Fruit fly (Drosophila melanogaster) whole organism, embryonic: ENCODE data around the gene Polr3I.

Experiments used
- Adf1 ChIP-seq: fragments of 200-800 bp; sonication (Bioruptor generic); IDR thresholded peaks from 2 replicates; pipeline ENCODE4 v1.3.6; 2022; ENCODE audit warnings: missing biosample characterization, missing genetic modification characterization
- Atf6 ChIP-seq: fragments of 200-800 bp; sonication (Bioruptor generic); IDR thresholded peaks from 2 replicates; pipeline ENCODE4 v1.3.6; 2022; ENCODE audit warnings: missing biosample characterization, missing genetic modification characterization
- BEAF-32 ChIP-seq: fragments of 200-800 bp; sonication (Bioruptor generic); optimal IDR thresholded peaks from 3 replicates; lab custom pipeline; 2017; ENCODE audit warnings: missing biosample characterization, missing genetic modification characterization, mild to moderate bottlenecking, moderate library complexity, missing genetic modification reagents
- CG10543 ChIP-seq: fragments of 200-800 bp; sonication (Bioruptor generic); optimal IDR thresholded peaks from 3 replicates; lab custom pipeline; 2017; ENCODE audit warnings: missing biosample characterization, mild to moderate bottlenecking, missing genetic modification characterization, moderate library complexity
- CG10654 ChIP-seq: fragments of 200-800 bp; sonication (Bioruptor generic); optimal IDR thresholded peaks from 2 replicates; lab custom pipeline; 2016; ENCODE audit warnings: missing biosample characterization, missing genetic modification characterization
- CG11247 ChIP-seq: fragments of 200-800 bp; sonication (Bioruptor generic); IDR thresholded peaks from 2 replicates; pipeline ENCODE4 v1.3.6; 2022; ENCODE audit warnings: missing biosample characterization, missing genetic modification characterization
- CG12299 ChIP-seq: fragments of 200-800 bp; sonication (Bioruptor generic); optimal IDR thresholded peaks from 2 replicates; lab custom pipeline; 2018; ENCODE audit warnings: missing biosample characterization, mild to moderate bottlenecking, missing genetic modification characterization
- CG13775 ChIP-seq: fragments of 200-800 bp; sonication (Bioruptor generic); optimal IDR thresholded peaks from 3 replicates; lab custom pipeline; 2017; ENCODE audit warnings: missing biosample characterization, mild to moderate bottlenecking, missing genetic modification characterization
- CG13894 ChIP-seq: fragments of 200-800 bp; sonication (Bioruptor generic); optimal IDR thresholded peaks from 3 replicates; lab custom pipeline; 2018; ENCODE audit warnings: missing biosample characterization, mild to moderate bottlenecking, missing genetic modification characterization, moderate library complexity
- CG14667 ChIP-seq: fragments of 200-800 bp; sonication (Bioruptor generic); IDR thresholded peaks from 2 replicates; pipeline ENCODE4 v1.3.6; 2022; ENCODE audit warnings: missing biosample characterization, missing genetic modification characterization
- CG1602 ChIP-seq: fragments of 200-800 bp; sonication (Bioruptor generic); optimal IDR thresholded peaks from 3 replicates; lab custom pipeline; 2016; ENCODE audit warnings: missing biosample characterization, missing genetic modification characterization
- CG16779 ChIP-seq: fragments of 200-800 bp; sonication (Bioruptor generic); IDR thresholded peaks from 2 replicates; pipeline ENCODE4 v1.3.6; 2022; ENCODE audit warnings: missing biosample characterization, missing genetic modification characterization
- CG3407 ChIP-seq: fragments of 200-800 bp; sonication (Bioruptor generic); optimal IDR thresholded peaks from 2 replicates; lab custom pipeline; 2018; ENCODE audit warnings: missing biosample characterization, mild to moderate bottlenecking, missing genetic modification characterization
- CG42726 ChIP-seq: fragments of 200-800 bp; sonication (Bioruptor generic); IDR thresholded peaks from 2 replicates; pipeline ENCODE4 v1.3.6; 2022; ENCODE audit warnings: missing biosample characterization, missing genetic modification characterization; ENCODE audit not compliant: partially characterized antibody
- CG5245 ChIP-seq: fragments of 200-800 bp; sonication (Bioruptor generic); optimal IDR thresholded peaks from 3 replicates; lab custom pipeline; 2016; ENCODE audit warnings: missing biosample characterization, missing genetic modification characterization
- CG6254 ChIP-seq: fragments of 200-800 bp; sonication (Bioruptor generic); optimal IDR thresholded peaks from 3 replicates; lab custom pipeline; 2017; ENCODE audit warnings: mild to moderate bottlenecking, missing biosample characterization, missing genetic modification reagents, missing genetic modification characterization
- CG7357 ChIP-seq: fragments of 200-800 bp; sonication (Bioruptor generic); IDR thresholded peaks from 3 replicates; pipeline ENCODE4 v1.3.6; 2022; ENCODE audit warnings: missing biosample characterization, missing genetic modification characterization
- CG8281 ChIP-seq: fragments of 200-800 bp; sonication (Bioruptor generic); optimal IDR thresholded peaks from 2 replicates; lab custom pipeline; 2018; ENCODE audit warnings: missing biosample characterization, mild to moderate bottlenecking, missing genetic modification characterization, moderate library complexity
- CG8290 ChIP-seq, 3 experiments: fragments of 200-800 bp; sonication (Bioruptor generic); optimal IDR thresholded peaks; 2 replicates each; lab custom pipeline; 2016 to 2019; ENCODE audit warnings: missing biosample characterization in 3 of 3, missing genetic modification characterization in 3 of 3, mild to moderate bottlenecking in 2 of 3, moderate library complexity in 1 of 3
- CHES-1-like ChIP-seq: fragments of 200-800 bp; sonication (Bioruptor generic); optimal IDR thresholded peaks from 2 replicates; lab custom pipeline; 2016; ENCODE audit warnings: missing biosample characterization, missing genetic modification characterization
- Dp ChIP-seq: fragments of 200-800 bp; sonication (Bioruptor generic); optimal IDR thresholded peaks from 2 replicates; lab custom pipeline; 2018; ENCODE audit warnings: missing biosample characterization, mild to moderate bottlenecking, missing genetic modification characterization, moderate library complexity
- HHEX ChIP-seq: fragments of 200-800 bp; sonication (Bioruptor generic); optimal IDR thresholded peaks from 3 replicates; lab custom pipeline; 2017; ENCODE audit warnings: missing biosample characterization, mild to moderate bottlenecking, missing genetic modification characterization, missing genetic modification reagents
- HLHmδ ChIP-seq: fragments of 200-800 bp; sonication (Bioruptor generic); optimal IDR thresholded peaks from 2 replicates; lab custom pipeline; 2018; ENCODE audit warnings: missing biosample characterization, mild to moderate bottlenecking, missing genetic modification characterization, moderate library complexity
- Lim3 ChIP-seq: fragments of 200-800 bp; sonication (Bioruptor generic); IDR thresholded peaks from 2 replicates; pipeline ENCODE4 v1.3.6; 2022; ENCODE audit warnings: missing biosample characterization, missing genetic modification characterization
- Lpt ChIP-seq: fragments of >200 bp; optimal IDR thresholded peaks from 2 replicates; lab custom pipeline; 2018; ENCODE audit warnings: missing biosample characterization, missing genetic modification characterization
- Nf-YA ChIP-seq: fragments of 200-800 bp; sonication (Bioruptor generic); IDR thresholded peaks from 2 replicates; pipeline ENCODE4 v1.3.6; 2022; ENCODE audit warnings: missing biosample characterization, missing genetic modification characterization
- Scr ChIP-seq: fragments of 200-800 bp; sonication (Bioruptor generic); IDR thresholded peaks from 2 replicates; pipeline ENCODE4 v1.3.6; 2022; ENCODE audit warnings: missing biosample characterization, missing genetic modification characterization; ENCODE audit not compliant: partially characterized antibody
- Sox100B ChIP-seq: fragments of 200-800 bp; sonication (Bioruptor generic); optimal IDR thresholded peaks from 3 replicates; lab custom pipeline; 2018; ENCODE audit warnings: missing biosample characterization, mild to moderate bottlenecking, missing genetic modification characterization
- ap ChIP-seq: fragments of 200-800 bp; sonication (Bioruptor generic); IDR thresholded peaks from 2 replicates; pipeline ENCODE4 v1.3.6; 2022; ENCODE audit warnings: missing biosample characterization, missing genetic modification characterization
- bab2 ChIP-seq: fragments of 200-800 bp; sonication (Bioruptor generic); optimal IDR thresholded peaks from 2 replicates; lab custom pipeline; 2016; ENCODE audit warnings: missing biosample characterization, missing genetic modification characterization
- bbx ChIP-seq: fragments of 200-800 bp; sonication (Bioruptor generic); IDR thresholded peaks from 2 replicates; pipeline ENCODE4 v1.3.6; 2022; ENCODE audit warnings: missing biosample characterization, missing genetic modification characterization; ENCODE audit not compliant: partially characterized antibody
- ci ChIP-seq: fragments of 200-800 bp; sonication (Bioruptor generic); IDR thresholded peaks from 3 replicates; pipeline ENCODE4 v1.3.6; 2022; ENCODE audit warnings: missing biosample characterization, missing genetic modification characterization
- crc ChIP-seq: fragments of 200-800 bp; sonication (Bioruptor generic); optimal IDR thresholded peaks from 2 replicates; lab custom pipeline; 2016; ENCODE audit warnings: missing biosample characterization, missing genetic modification characterization
- crp ChIP-seq, 2 experiments: fragments of 200-800 bp; sonication (Bioruptor generic); optimal IDR thresholded peaks; 2 replicates in 1 of 2; 3 replicates in 1 of 2; lab custom pipeline; 2017; ENCODE audit warnings: missing biosample characterization in 2 of 2, missing genetic modification characterization in 2 of 2, mild to moderate bottlenecking in 1 of 2, moderate library complexity in 1 of 2
- dan ChIP-seq: fragments of 200-800 bp; sonication (Bioruptor generic); IDR thresholded peaks from 2 replicates; pipeline ENCODE4 v1.3.6; 2022; ENCODE audit warnings: missing biosample characterization, missing genetic modification characterization
- dati ChIP-seq: fragments of 200-800 bp; sonication (Bioruptor generic); IDR thresholded peaks from 2 replicates; pipeline ENCODE4 v1.3.6; 2022; ENCODE audit warnings: missing biosample characterization, missing genetic modification characterization
- dimm ChIP-seq: fragments of 200-800 bp; sonication (Bioruptor generic); IDR thresholded peaks from 2 replicates; pipeline ENCODE4 v1.3.6; 2022; ENCODE audit warnings: missing biosample characterization, missing genetic modification characterization
- ewg ChIP-seq: fragments of 200-800 bp; sonication (Bioruptor generic); optimal IDR thresholded peaks from 3 replicates; lab custom pipeline; 2017; ENCODE audit warnings: mild to moderate bottlenecking, missing biosample characterization, missing genetic modification reagents, missing genetic modification characterization
- fd64A ChIP-seq: fragments of 200-800 bp; sonication (Bioruptor generic); optimal IDR thresholded peaks from 3 replicates; lab custom pipeline; 2018; ENCODE audit warnings: missing biosample characterization, mild to moderate bottlenecking, missing genetic modification characterization
- gcm ChIP-seq: fragments of 200-800 bp; sonication (Bioruptor generic); optimal IDR thresholded peaks from 2 replicates; lab custom pipeline; 2019; ENCODE audit warnings: missing biosample characterization, mild to moderate bottlenecking, missing genetic modification characterization, moderate library complexity
- gcm2 ChIP-seq: fragments of 200-800 bp; sonication (Bioruptor generic); optimal IDR thresholded peaks from 2 replicates; lab custom pipeline; 2016; ENCODE audit warnings: missing biosample characterization, missing genetic modification characterization
- kah ChIP-seq: fragments of 200-800 bp; sonication (Bioruptor generic); optimal IDR thresholded peaks from 2 replicates; lab custom pipeline; 2018; ENCODE audit warnings: missing biosample characterization, mild to moderate bottlenecking, missing genetic modification characterization
- pan ChIP-seq, 4 experiments: fragments of >200 bp in 3 of 4; fragments of 200-800 bp in 1 of 4; sonication (Bioruptor generic) in 1 of 4; optimal IDR thresholded peaks in 3 of 4; IDR thresholded peaks in 1 of 4; 2 replicates each; pipeline versions ENCODE4 v1.3.6 to Lab custom; 2017 to 2022; ENCODE audit warnings: missing biosample characterization in 2 of 4, missing genetic modification characterization in 2 of 4, mixed read lengths in 1 of 4
- peb ChIP-seq: fragments of 200-800 bp; sonication (Bioruptor generic); IDR thresholded peaks from 2 replicates; pipeline ENCODE4 v1.3.6; 2022; ENCODE audit warnings: missing biosample characterization, missing genetic modification characterization
- rib ChIP-seq: fragments of 200-800 bp; sonication (Bioruptor generic); IDR thresholded peaks from 2 replicates; pipeline ENCODE4 v1.3.6; 2022; ENCODE audit warnings: missing biosample characterization, missing genetic modification characterization
- run ChIP-seq: fragments of 200-800 bp; sonication (Bioruptor generic); optimal IDR thresholded peaks from 3 replicates; lab custom pipeline; 2018; ENCODE audit warnings: missing biosample characterization, mild to moderate bottlenecking, missing genetic modification characterization
- tio ChIP-seq: fragments of 200-800 bp; sonication (Bioruptor generic); optimal IDR thresholded peaks from 2 replicates; lab custom pipeline; 2017; ENCODE audit warnings: missing biosample characterization, missing genetic modification characterization, inconsistent platforms
- tll ChIP-seq, 2 experiments: fragments of 200-800 bp in 1 of 2; fragments of >200 bp in 1 of 2; sonication (Bioruptor generic) in 1 of 2; optimal IDR thresholded peaks; 2 replicates each; lab custom pipeline; 2017 to 2019; ENCODE audit warnings: missing biosample characterization in 2 of 2, missing genetic modification characterization in 2 of 2, mild to moderate bottlenecking in 1 of 2, moderate library complexity in 1 of 2
- trem ChIP-seq: fragments of 200-800 bp; optimal IDR thresholded peaks from 3 replicates; lab custom pipeline; 2019; ENCODE audit warnings: missing biosample characterization, mild to moderate bottlenecking, missing genetic modification characterization, moderate library complexity
- trh ChIP-seq: fragments of 200-800 bp; sonication (Bioruptor generic); optimal IDR thresholded peaks from 2 replicates; lab custom pipeline; 2016; ENCODE audit warnings: missing biosample characterization, missing genetic modification characterization

The Polr3I gene

DNA sequence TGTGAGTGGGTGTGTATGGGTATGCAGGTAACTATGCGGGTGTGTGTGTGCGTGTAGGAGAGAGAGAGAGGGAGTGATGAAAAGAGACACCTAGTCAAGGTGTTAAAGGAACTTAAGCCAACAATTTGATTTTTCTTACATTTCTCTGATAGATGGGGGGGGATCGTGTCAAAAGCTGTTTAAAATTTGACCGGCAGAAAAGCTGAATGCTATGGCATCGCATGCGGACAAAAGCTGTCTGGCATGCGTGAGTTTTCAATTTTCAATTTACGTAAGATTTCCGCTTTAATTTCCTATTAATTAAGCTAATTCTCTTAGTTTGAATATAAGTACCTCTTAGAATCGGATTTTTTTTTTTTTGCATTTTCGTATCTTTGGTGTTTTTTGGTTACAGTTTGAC lies 44.5 kb upstream of the Polr3I start (continued):
- TF ChIP-seq CG10543 (GFP tag; lab: Kevin White, UChicago) (no peak), CHES-1-like (GFP tag; lab: Kevin White, UChicago) (peak; percentile 0), pan (optimal IDR thresholded peaks at IDR 0.05; lab: Kevin White, UChicago) (no peak), pan (GFP tag; optimal IDR thresholded peaks at IDR 0.05 in 1 of 2, IDR thresholded peaks at IDR 0.05 in 1 of 2) (no peak), CG7357 (GFP tag; lab: Robert Waterston, UW) (no peak), trem (no peak), CG11247 (GFP tag; lab: Robert Waterston, UW) (peak; percentile 34; the same call in 1 of the 2 replicates), crc (no peak), Sox100B (GFP tag; lab: Kevin White, UChicago) (no peak), HHEX (GFP tag; lab: Kevin White, UChicago) (no peak), Adf1 (no peak), dati (GFP tag; lab: Robert Waterston, UW) (no peak), dimm (GFP tag; lab: Robert Waterston, UW) (no peak), CG5245 (GFP tag; lab: Kevin White, UChicago) (no peak), Lim3 (GFP tag; lab: Robert Waterston, UW) (no peak), CG6254 (GFP tag; lab: Kevin White, UChicago) (no peak), Lpt (GFP tag; lab: Kevin White, UChicago) (no peak), BEAF-32 (GFP tag; lab: Kevin White, UChicago) (peak; percentile 24), HLHmδ (GFP tag; lab: Kevin White, UChicago) (no peak), CG13775 (GFP tag; lab: Kevin White, UChicago) (no peak), tll (GFP tag; optimal IDR thresholded peaks at IDR 0.05; lab: Kevin White, UChicago) (no peak), CG42726 (peak; percentile 64; the same call in 1 of the 2 replicates), Scr (no peak), CG13894 (tag; lab: Kevin White, UChicago) (no peak), CG12299 (no peak), tio (no peak), dan (GFP tag; lab: Robert Waterston, UW) (no peak), CG16779 (no peak), Nf-YA (GFP tag; lab: Robert Waterston, UW) (no peak), crp (GFP tag; optimal IDR thresholded peaks at IDR 0.05; lab: Kevin White, UChicago) (no peak), CG10654 (GFP tag; lab: Kevin White, UChicago) (no peak), fd64A (GFP tag; lab: Kevin White, UChicago) (no peak), rib (GFP tag; lab: Robert Waterston, UW) (no peak), run (tag; lab: Kevin White, UChicago) (no peak), bbx (peak; percentile 47; the same call in 1 of the 2 replicates), Dp (GFP tag; lab: Kevin White, UChicago) (peak; percentile 69), Atf6 (GFP tag; lab: Robert Waterston, UW) (no peak), CG14667 (GFP tag; lab: Robert Waterston, UW) (no peak), gcm2 (no peak), gcm (no peak), peb (GFP tag; lab: Robert Waterston, UW) (no peak), CG3407 (GFP tag; lab: Kevin White, UChicago) (no peak), bab2 (no peak), CG8290 (GFP tag; optimal IDR thresholded peaks at IDR 0.05; lab: Kevin White, UChicago) (peak; percentile 23), CG8290 (tag; optimal IDR thresholded peaks at IDR 0.05; lab: Kevin White, UChicago) (peak in 1 of 2 experiments; percentile 40), trh (GFP tag; lab: Kevin White, UChicago) (no peak), kah (GFP tag; lab: Kevin White, UChicago) (no peak), CG8281 (no peak), CG1602 (GFP tag; lab: Kevin White, UChicago) (no peak), ewg (no peak), ci (no peak), ap (GFP tag; lab: Robert Waterston, UW) (no peak)
